Fruit fly (Drosophila melanogaster) whole organism, embryonic: ENCODE results near the gene CG32066.

Experiments
- CG10543 ChIP-seq: fragments of 200-800 bp; sonication (Bioruptor generic); optimal IDR thresholded peaks from 3 replicates; lab custom pipeline; 2017; ENCODE audit warnings: missing biosample characterization, mild to moderate bottlenecking, missing genetic modification characterization, moderate library complexity
- CG11696 ChIP-seq: fragments of 200-800 bp; sonication (Bioruptor generic); IDR thresholded peaks from 2 replicates; pipeline ENCODE4 v1.3.6; 2022; ENCODE audit warnings: missing biosample characterization, missing genetic modification characterization
- CG14050 ChIP-seq: fragments of 200-800 bp; sonication (Bioruptor generic); IDR thresholded peaks from 3 replicates; pipeline ENCODE4 v1.3.6; 2022; ENCODE audit warnings: missing biosample characterization, missing genetic modification characterization
- CG14965 ChIP-seq: fragments of 200-800 bp; sonication (Bioruptor generic); optimal IDR thresholded peaks from 2 replicates; lab custom pipeline; 2016; ENCODE audit warnings: missing biosample characterization, missing genetic modification characterization, borderline replicate concordance
- CG1529 ChIP-seq: fragments of 200-800 bp; sonication (Bioruptor generic); optimal IDR thresholded peaks from 3 replicates; lab custom pipeline; 2018; ENCODE audit warnings: missing biosample characterization, missing genetic modification characterization
- CG15601 ChIP-seq: fragments of 200-800 bp; sonication (Bioruptor generic); optimal IDR thresholded peaks from 3 replicates; lab custom pipeline; 2019; ENCODE audit warnings: missing biosample characterization, mild to moderate bottlenecking, missing genetic modification characterization, moderate library complexity
- CG2202 ChIP-seq: fragments of 200-800 bp; sonication (Bioruptor generic); optimal IDR thresholded peaks from 2 replicates; lab custom pipeline; 2018; ENCODE audit warnings: missing biosample characterization, mild to moderate bottlenecking, missing genetic modification characterization
- CG32772 ChIP-seq: fragments of 200-800 bp; sonication (Bioruptor generic); IDR thresholded peaks from 2 replicates; pipeline ENCODE4 v1.3.6; 2022; ENCODE audit warnings: missing biosample characterization, missing genetic modification characterization
- CG4360 ChIP-seq: fragments of 200-800 bp; sonication (Bioruptor generic); IDR thresholded peaks from 2 replicates; pipeline ENCODE4 v1.3.6; 2022; ENCODE audit warnings: missing biosample characterization, missing genetic modification characterization
- CG5953 ChIP-seq: fragments of 200-800 bp; sonication (Bioruptor generic); IDR thresholded peaks from 2 replicates; pipeline ENCODE4 v1.3.6; 2022; ENCODE audit warnings: missing biosample characterization, missing genetic modification characterization
- CG6854 ChIP-seq: fragments of 200-800 bp; sonication (Bioruptor generic); optimal IDR thresholded peaks from 3 replicates; lab custom pipeline; 2017; ENCODE audit warnings: missing biosample characterization, mild to moderate bottlenecking, missing genetic modification characterization
- CG7271 ChIP-seq: fragments of 200-800 bp; sonication (Bioruptor generic); optimal IDR thresholded peaks from 2 replicates; lab custom pipeline; 2018; ENCODE audit warnings: missing biosample characterization, mild to moderate bottlenecking, missing genetic modification characterization, moderate library complexity
- CG8281 ChIP-seq: fragments of 200-800 bp; sonication (Bioruptor generic); optimal IDR thresholded peaks from 2 replicates; lab custom pipeline; 2018; ENCODE audit warnings: missing biosample characterization, mild to moderate bottlenecking, missing genetic modification characterization, moderate library complexity
- CG8290 ChIP-seq, 3 experiments: fragments of 200-800 bp; sonication (Bioruptor generic); optimal IDR thresholded peaks; 2 replicates each; lab custom pipeline; 2016 to 2019; ENCODE audit warnings: missing biosample characterization in 3 of 3, missing genetic modification characterization in 3 of 3, mild to moderate bottlenecking in 2 of 3, moderate library complexity in 1 of 3
- CG9797 ChIP-seq: fragments of 200-800 bp; sonication (Bioruptor generic); optimal IDR thresholded peaks from 3 replicates; lab custom pipeline; 2018; ENCODE audit warnings: missing biosample characterization, mild to moderate bottlenecking, missing genetic modification characterization
- Dfd ChIP-seq, 2 experiments: fragments of >200 bp; optimal IDR thresholded peaks; 2 replicates each; lab custom pipeline; 2017; ENCODE audit warnings: missing biosample characterization in 2 of 2, missing genetic modification characterization in 2 of 2
- Dip3 ChIP-seq: fragments of 200-800 bp; sonication (Bioruptor generic); optimal IDR thresholded peaks from 3 replicates; lab custom pipeline; 2016; ENCODE audit warnings: missing biosample characterization, missing genetic modification characterization
- H2.0 ChIP-seq: fragments of 200-800 bp; sonication (Bioruptor generic); IDR thresholded peaks from 2 replicates; pipeline ENCODE4 v1.3.6; 2022; ENCODE audit warnings: missing biosample characterization, missing genetic modification characterization
- Hey ChIP-seq: fragments of 200-800 bp; sonication (Bioruptor generic); optimal IDR thresholded peaks from 3 replicates; lab custom pipeline; 2018; ENCODE audit warnings: missing biosample characterization, mild to moderate bottlenecking, missing genetic modification characterization
- Hr39 ChIP-seq: fragments of >200 bp; optimal IDR thresholded peaks from 2 replicates; lab custom pipeline; 2017
- Hr78 ChIP-seq, 2 experiments: fragments of 200-800 bp in 1 of 2; fragments of >200 bp in 1 of 2; sonication (Bioruptor generic) in 1 of 2; optimal IDR thresholded peaks; 2 replicates each; lab custom pipeline; 2017 to 2019; ENCODE audit warnings: missing biosample characterization in 2 of 2, missing genetic modification characterization in 2 of 2, mild to moderate bottlenecking in 1 of 2, moderate library complexity in 1 of 2
- MBD-R2 ChIP-seq: fragments of 200-800 bp; sonication (Bioruptor generic); IDR thresholded peaks from 2 replicates; pipeline ENCODE4 v1.3.6; 2022; ENCODE audit warnings: missing biosample characterization, missing genetic modification characterization
- Mad ChIP-seq: fragments of 200-800 bp; sonication (Bioruptor generic); optimal IDR thresholded peaks from 2 replicates; lab custom pipeline; 2016; ENCODE audit warnings: missing biosample characterization, missing genetic modification characterization
- Max ChIP-seq: fragments of 200-800 bp; sonication (Bioruptor generic); optimal IDR thresholded peaks from 2 replicates; lab custom pipeline; 2016; ENCODE audit warnings: missing biosample characterization, mild to moderate bottlenecking, missing genetic modification characterization
- Sry-δ ChIP-seq: fragments of 200-800 bp; sonication (Bioruptor generic); optimal IDR thresholded peaks from 2 replicates; lab custom pipeline; 2016; ENCODE audit warnings: missing biosample characterization, missing genetic modification characterization
- Stat92E ChIP-seq, 3 experiments: fragments of >200 bp in 2 of 3; fragments of 200-800 bp in 1 of 3; sonication (Bioruptor generic) in 1 of 3; optimal IDR thresholded peaks; 2 replicates each; lab custom pipeline; 2017 to 2019; ENCODE audit warnings: missing biosample characterization in 3 of 3, missing genetic modification characterization in 3 of 3, mild to moderate bottlenecking in 1 of 3, moderate library complexity in 1 of 3
- ac ChIP-seq: fragments of 200-800 bp; sonication (Bioruptor generic); optimal IDR thresholded peaks from 3 replicates; lab custom pipeline; 2017; ENCODE audit warnings: missing biosample characterization, mild to moderate bottlenecking, missing genetic modification characterization
- amos ChIP-seq: fragments of 200-800 bp; sonication (Bioruptor generic); IDR thresholded peaks from 2 replicates; pipeline ENCODE4 v1.3.6; 2022; ENCODE audit warnings: missing biosample characterization, missing genetic modification characterization; ENCODE audit not compliant: partially characterized antibody
- az2 ChIP-seq: fragments of 200-800 bp; sonication (Bioruptor generic); optimal IDR thresholded peaks from 3 replicates; lab custom pipeline; 2016; ENCODE audit warnings: missing biosample characterization, missing genetic modification characterization
- chm ChIP-seq: fragments of 200-800 bp; sonication (Bioruptor generic); IDR thresholded peaks from 2 replicates; pipeline ENCODE4 v1.3.6; 2022; ENCODE audit warnings: missing biosample characterization, missing genetic modification characterization
- chn ChIP-seq: fragments of 200-800 bp; sonication (Bioruptor generic); optimal IDR thresholded peaks from 2 replicates; lab custom pipeline; 2016; ENCODE audit warnings: missing biosample characterization, missing genetic modification characterization
- dmrt11E ChIP-seq: fragments of 200-800 bp; sonication (Bioruptor generic); optimal IDR thresholded peaks from 3 replicates; lab custom pipeline; 2018; ENCODE audit warnings: missing biosample characterization, mild to moderate bottlenecking, missing genetic modification characterization, moderate library complexity
- ems ChIP-seq: fragments of 200-800 bp; sonication (Bioruptor generic); optimal IDR thresholded peaks from 3 replicates; lab custom pipeline; 2016; ENCODE audit warnings: missing biosample characterization, missing genetic modification characterization
- exex ChIP-seq: fragments of 200-800 bp; sonication (Bioruptor generic); optimal IDR thresholded peaks from 4 replicates; lab custom pipeline; 2018; ENCODE audit warnings: missing biosample characterization, mild to moderate bottlenecking, missing genetic modification characterization, moderate library complexity
- fd3F ChIP-seq: fragments of 200-800 bp; sonication (Bioruptor generic); optimal IDR thresholded peaks from 2 replicates; lab custom pipeline; 2018; ENCODE audit warnings: missing biosample characterization, mild to moderate bottlenecking, missing genetic modification characterization, moderate library complexity
- fd96Cb ChIP-seq: fragments of 200-800 bp; sonication (Bioruptor generic); optimal IDR thresholded peaks from 2 replicates; lab custom pipeline; 2018; ENCODE audit warnings: missing biosample characterization, mild to moderate bottlenecking, missing genetic modification characterization, moderate library complexity
- grn ChIP-seq: fragments of 200-800 bp; sonication (Bioruptor generic); optimal IDR thresholded peaks from 3 replicates; lab custom pipeline; 2017; ENCODE audit warnings: missing biosample characterization, missing genetic modification characterization
- gsb-n ChIP-seq: fragments of 200-800 bp; sonication (Bioruptor generic); optimal IDR thresholded peaks from 3 replicates; lab custom pipeline; 2018; ENCODE audit warnings: missing biosample characterization, mild to moderate bottlenecking, missing genetic modification characterization
- h ChIP-seq: fragments of >200 bp; optimal IDR thresholded peaks from 2 replicates; lab custom pipeline; 2017
- ind ChIP-seq: fragments of 200-800 bp; sonication (Bioruptor generic); optimal IDR thresholded peaks from 3 replicates; lab custom pipeline; 2016; ENCODE audit warnings: missing biosample characterization, missing genetic modification characterization
- kah ChIP-seq: fragments of 200-800 bp; sonication (Bioruptor generic); optimal IDR thresholded peaks from 2 replicates; lab custom pipeline; 2018; ENCODE audit warnings: missing biosample characterization, mild to moderate bottlenecking, missing genetic modification characterization
- mld ChIP-seq: fragments of 200-800 bp; sonication (Bioruptor generic); IDR thresholded peaks from 3 replicates; pipeline ENCODE4 v1.3.6; 2022; ENCODE audit warnings: missing biosample characterization, missing genetic modification characterization; ENCODE audit not compliant: partially characterized antibody
- sc ChIP-seq, 3 experiments: fragments of >200 bp in 2 of 3; fragments of 200-800 bp in 1 of 3; sonication (Bioruptor generic) in 1 of 3; optimal IDR thresholded peaks; 2 replicates in 2 of 3; 3 replicates in 1 of 3; lab custom pipeline; 2017; ENCODE audit warnings: mild to moderate bottlenecking in 1 of 3, missing biosample characterization in 1 of 3, missing genetic modification characterization in 1 of 3, missing genetic modification reagents in 1 of 3
- slp2 ChIP-seq: fragments of 200-800 bp; sonication (Bioruptor generic); optimal IDR thresholded peaks from 2 replicates; lab custom pipeline; 2016; ENCODE audit warnings: missing biosample characterization, missing genetic modification characterization
- stc ChIP-seq: fragments of 200-800 bp; sonication (Bioruptor generic); IDR thresholded peaks from 2 replicates; pipeline ENCODE4 v1.3.6; 2022; ENCODE audit warnings: missing biosample characterization, missing genetic modification characterization
- stwl ChIP-seq: fragments of 200-800 bp; sonication (Bioruptor generic); optimal IDR thresholded peaks from 3 replicates; lab custom pipeline; 2018; ENCODE audit warnings: missing biosample characterization, mild to moderate bottlenecking, missing genetic modification characterization, moderate library complexity
- yki ChIP-seq: fragments of >200 bp; optimal IDR thresholded peaks from 3 replicates; lab custom pipeline; 2018
- zen ChIP-seq: fragments of 200-800 bp; sonication (Bioruptor generic); optimal IDR thresholded peaks from 3 replicates; lab custom pipeline; 2018; ENCODE audit warnings: missing biosample characterization, mild to moderate bottlenecking, missing genetic modification characterization, moderate library complexity
- zfh1 ChIP-seq: fragments of 200-800 bp; sonication (Bioruptor generic); IDR thresholded peaks from 3 replicates; pipeline ENCODE4 v1.3.6; 2022; ENCODE audit warnings: missing biosample characterization, missing genetic modification characterization

The CG32066 gene

dm6 chr3L:10664511-10665062, 3.8 kb upstream of the CG32066 start, which contains the start of gene simj (continued):
- TF ChIP-seq CG4360 (GFP tag; lab: Robert Waterston, UW), result 0 out of 2 replicates have a peak, but pooled peaks have one; percentile 23
- no peak for TF ChIP-seq Hr39
- peak; percentile 67 for TF ChIP-seq exex (tag; lab: Kevin White, UChicago)
- no peak for TF ChIP-seq CG14965 (GFP tag; lab: Kevin White, UChicago)
- TF ChIP-seq CG7271 (tag; lab: Kevin White, UChicago), result peak; percentile 72
- TF ChIP-seq Hr78 (GFP tag; optimal IDR thresholded peaks at IDR 0.05; lab: Kevin White, UChicago), result no peak
- peak; percentile 69; the same call in 1 of the 3 replicates for TF ChIP-seq mld (GFP tag; lab: Robert Waterston, UW)
- TF ChIP-seq CG1529 (GFP tag; lab: Kevin White, UChicago), result no peak
- TF ChIP-seq Max (GFP tag; lab: Kevin White, UChicago), result peak; percentile 36
- TF ChIP-seq amos (GFP tag; lab: Robert Waterston, UW), result peak; percentile 94
- peak; percentile 13 for TF ChIP-seq az2 (GFP tag; lab: Kevin White, UChicago)
- TF ChIP-seq Mad (GFP tag; lab: Kevin White, UChicago), result peak; percentile 20
- peak; percentile 15 for TF ChIP-seq zen (tag; lab: Kevin White, UChicago)
- no peak for TF ChIP-seq yki (lab: Kevin White, UChicago)
- no peak for TF ChIP-seq ind (GFP tag; lab: Kevin White, UChicago)
- peak; percentile 67 for TF ChIP-seq kah (GFP tag; lab: Kevin White, UChicago)
- peak; percentile 37; the same call in 1 of the 2 replicates for TF ChIP-seq CG11696 (GFP tag; lab: Robert Waterston, UW)
- TF ChIP-seq stc (GFP tag; lab: Robert Waterston, UW), result no peak; the same call in 1 of the 2 replicates
- TF ChIP-seq fd3F, result no peak
- no peak for TF ChIP-seq fd96Cb (tag; lab: Kevin White, UChicago)
- TF ChIP-seq chn (GFP tag; lab: Kevin White, UChicago), result peak; percentile 41
- peak; percentile 38 for TF ChIP-seq CG15601 (tag; lab: Kevin White, UChicago)
- peak; percentile 69; the same call in 2 of the 3 replicates for TF ChIP-seq zfh1
- TF ChIP-seq CG8281 (tag; lab: Kevin White, UChicago), result no peak
- TF ChIP-seq Hey (tag; lab: Kevin White, UChicago), result peak; percentile 42
- TF ChIP-seq Sry-δ (GFP tag; lab: Kevin White, UChicago), result peak; percentile 99
- TF ChIP-seq Dip3, result no peak
- TF ChIP-seq CG9797 (GFP tag; lab: Kevin White, UChicago), result peak; percentile 94
- peak; percentile 4 for TF ChIP-seq slp2 (GFP tag; lab: Kevin White, UChicago)
- no peak for TF ChIP-seq ac (GFP tag; lab: Kevin White, UChicago)
- TF ChIP-seq grn (GFP tag; lab: Kevin White, UChicago), result peak; percentile 68
- TF ChIP-seq dmrt11E, result no peak
- 0 out of 2 replicates have a peak, but pooled peaks have one; percentile 17 for TF ChIP-seq H2.0 (GFP tag; lab: Robert Waterston, UW)
- peak; percentile 66 for TF ChIP-seq stwl (tag; lab: Kevin White, UChicago)
- no peak for TF ChIP-seq CG32772
- TF ChIP-seq CG2202, result peak; percentile 35
- TF ChIP-seq Stat92E (GFP tag; optimal IDR thresholded peaks at IDR 0.05; lab: Kevin White, UChicago), result peak in 1 of 3 experiments; percentile 75
- no peak for TF ChIP-seq sc (optimal IDR thresholded peaks at IDR 0.05; lab: Kevin White, UChicago)
- no peak for TF ChIP-seq sc (GFP tag; optimal IDR thresholded peaks at IDR 0.05; lab: Kevin White, UChicago)
- TF ChIP-seq MBD-R2, result peak; percentile 55; the same call in 1 of the 2 replicates
- TF ChIP-seq gsb-n (tag; lab: Kevin White, UChicago), result peak; percentile 30
- no peak for TF ChIP-seq CG14050 (GFP tag; lab: Robert Waterston, UW)
- no peak for TF ChIP-seq CG6854 (GFP tag; lab: Kevin White, UChicago)
- peak; percentile 64 for TF ChIP-seq CG8290 (GFP tag; optimal IDR thresholded peaks at IDR 0.05; lab: Kevin White, UChicago)
- peak in 1 of 2 experiments; percentile 87 for TF ChIP-seq CG8290 (tag; optimal IDR thresholded peaks at IDR 0.05; lab: Kevin White, UChicago)
- peak; percentile 95 for TF ChIP-seq chm (GFP tag; lab: Robert Waterston, UW)
- TF ChIP-seq Dfd (GFP tag; optimal IDR thresholded peaks at IDR 0.05; lab: Kevin White, UChicago), result no peak
- TF ChIP-seq h, result no peak
- no peak for TF ChIP-seq CG5953 (GFP tag; lab: Robert Waterston, UW)
- no peak for TF ChIP-seq ems (GFP tag; lab: Kevin White, UChicago)
- peak; percentile 86 for TF ChIP-seq CG10543 (GFP tag; lab: Kevin White, UChicago)
